Worm (Caenorhabditis elegans) whole organism, L4 larva: ENCODE data around the gene dyf-2.

Experiments used
- F26F4.8 ChIP-seq: fragments of 200-800 bp; sonication (Bioruptor generic); conservative IDR thresholded peaks from 2 replicates; pipeline ENCODE4 v1.3.6; 2022; ENCODE audit warnings: missing genetic modification characterization, missing compliant biosample characterization
- F44E2.7 ChIP-seq: fragments of 200-800 bp; sonication (Bioruptor generic); IDR thresholded peaks from 2 replicates; pipeline ENCODE4 v2.1.2; 2022; ENCODE audit warnings: missing genetic modification characterization, missing compliant biosample characterization
- F49E8.2 ChIP-seq: sonication (generic microtip); optimal IDR thresholded peaks from 2 replicates; lab custom pipeline; 2016; ENCODE audit warnings: missing compliant biosample characterization, mild to moderate bottlenecking, missing genetic modification characterization, borderline replicate concordance
- R02D3.7 ChIP-seq: fragments of 150-350 bp; sonication (generic microtip); optimal IDR thresholded peaks from 3 replicates; lab custom pipeline; 2014; ENCODE audit warnings: missing biosample characterization, missing genetic modification characterization
- T20F7.1 ChIP-seq: fragments of 200-800 bp; sonication (Bioruptor generic); optimal IDR thresholded peaks from 2 replicates; lab custom pipeline; 2018; ENCODE audit warnings: mild to moderate bottlenecking, missing genetic modification characterization, missing compliant biosample characterization
- T26A8.4 ChIP-seq: fragments of 200-800 bp; sonication (Bioruptor generic); IDR thresholded peaks from 2 replicates; pipeline ENCODE4 v1.3.6; 2022; ENCODE audit warnings: missing genetic modification characterization, missing compliant biosample characterization
- Y105C5A.15 ChIP-seq: fragments of 200-800 bp; sonication (Bioruptor generic); IDR thresholded peaks from 2 replicates; pipeline ENCODE4 v1.3.6; 2022; ENCODE audit warnings: missing genetic modification characterization, missing compliant biosample characterization
- Y48G9A.11 ChIP-seq: fragments of 200-800 bp; sonication (Bioruptor generic); IDR thresholded peaks from 2 replicates; pipeline ENCODE4 v1.3.6; 2022; ENCODE audit warnings: missing genetic modification reagents, missing genetic modification characterization, missing compliant biosample characterization
- ZK546.5 ChIP-seq, 2 experiments: sonication (generic microtip); optimal IDR thresholded peaks; 2 replicates each; lab custom pipeline; 2017; ENCODE audit warnings: missing biosample characterization in 2 of 2, missing genetic modification characterization in 2 of 2
- aly-2 ChIP-seq: sonication (generic microtip); optimal IDR thresholded peaks from 2 replicates; lab custom pipeline; 2018; ENCODE audit warnings: missing biosample characterization, missing genetic modification characterization
- ama-1 ChIP-seq: fragments of 150-350 bp; optimal IDR thresholded peaks from 2 replicates; lab custom pipeline; 2014; ENCODE audit warnings: inconsistent platforms, mixed read lengths
- ceh-20 ChIP-seq: fragments of 200-800 bp; sonication (Bioruptor generic); IDR thresholded peaks from 2 replicates; pipeline ENCODE4 v1.3.6; 2022; ENCODE audit warnings: missing genetic modification reagents, missing genetic modification characterization, missing compliant biosample characterization
- ceh-44 ChIP-seq: fragments of 200-800 bp; sonication (Bioruptor generic); IDR thresholded peaks from 2 replicates; pipeline ENCODE4 v1.3.6; 2022; ENCODE audit warnings: missing genetic modification reagents, missing genetic modification characterization, missing compliant biosample characterization
- daf-12 ChIP-seq: fragments of 150-350 bp; optimal IDR thresholded peaks from 2 replicates; lab custom pipeline; 2014; ENCODE audit warnings: missing biosample characterization, missing genetic modification reagents, missing genetic modification characterization
- dmd-9 ChIP-seq: fragments of 200-800 bp; sonication (Bioruptor generic); IDR thresholded peaks from 2 replicates; pipeline ENCODE4 v1.3.6; 2022; ENCODE audit warnings: missing genetic modification reagents, missing genetic modification characterization, missing compliant biosample characterization
- egl-27 ChIP-seq: sonication (generic microtip); optimal IDR thresholded peaks from 3 replicates; lab custom pipeline; 2017; ENCODE audit warnings: missing biosample characterization, missing genetic modification reagents, missing genetic modification characterization
- gei-8 ChIP-seq: fragments of 200-800 bp; sonication (Bioruptor generic); optimal IDR thresholded peaks from 2 replicates; lab custom pipeline; 2018; ENCODE audit warnings: mild to moderate bottlenecking, missing genetic modification characterization, missing compliant biosample characterization
- hif-1 ChIP-seq, 2 experiments: sonication (generic microtip); optimal IDR thresholded peaks; 2 replicates each; lab custom pipeline; 2016 to 2017; ENCODE audit warnings: missing compliant biosample characterization in 2 of 2, missing genetic modification characterization in 2 of 2, missing genetic modification reagents in 2 of 2, missing genotype in 2 of 2, mild to moderate bottlenecking in 1 of 2
- hlh-11 ChIP-seq: fragments of 200-800 bp; sonication (Bioruptor generic); optimal IDR thresholded peaks from 2 replicates; lab custom pipeline; 2018; ENCODE audit warnings: mild to moderate bottlenecking, missing genetic modification characterization, missing compliant biosample characterization
- hlh-30 ChIP-seq: sonication (generic microtip); optimal IDR thresholded peaks from 2 replicates; lab custom pipeline; 2017; ENCODE audit warnings: antibody characterized with exemption, mild to moderate bottlenecking, missing genetic modification characterization, missing compliant biosample characterization; ENCODE audit not compliant: insufficient read depth
- hmg-1.1 ChIP-seq: fragments of 200-800 bp; sonication (Bioruptor generic); IDR thresholded peaks from 2 replicates; pipeline ENCODE4 v1.3.6; 2022; ENCODE audit warnings: missing genetic modification reagents, missing genetic modification characterization, missing compliant biosample characterization
- jun-1 ChIP-seq: fragments of 150-350 bp; optimal IDR thresholded peaks from 2 replicates; lab custom pipeline; 2014; ENCODE audit warnings: missing biosample characterization, missing genetic modification reagents, missing genetic modification characterization
- lim-7 ChIP-seq: fragments of 200-800 bp; sonication (Bioruptor generic); IDR thresholded peaks from 2 replicates; pipeline ENCODE4 v1.3.6; 2022; ENCODE audit warnings: missing genetic modification characterization, missing compliant biosample characterization
- lin-15B ChIP-seq: fragments of 150-350 bp; sonication (generic microtip); optimal IDR thresholded peaks from 3 replicates; lab custom pipeline; 2014; ENCODE audit warnings: missing biosample characterization, missing genetic modification characterization
- lin-38 ChIP-seq: fragments of 200-800 bp; sonication (Bioruptor generic); IDR thresholded peaks from 2 replicates; pipeline ENCODE4 v1.3.6; 2022; ENCODE audit warnings: missing genetic modification reagents, missing genetic modification characterization, missing compliant biosample characterization
- lin-39 ChIP-seq: fragments of 150-350 bp; optimal IDR thresholded peaks from 2 replicates; lab custom pipeline; 2014; ENCODE audit warnings: missing biosample characterization, missing genetic modification reagents, missing genetic modification characterization
- madf-5 ChIP-seq, 2 experiments: fragments of 200-800 bp; sonication (Bioruptor generic); IDR thresholded peaks; 2 replicates each; pipeline ENCODE4 v1.3.6; 2022; ENCODE audit warnings: missing compliant biosample characterization in 2 of 2, missing genetic modification characterization in 2 of 2
- mdt-29 ChIP-seq: fragments of 200-800 bp; sonication (Bioruptor generic); IDR thresholded peaks from 2 replicates; pipeline ENCODE4 v1.3.6; 2022; ENCODE audit warnings: missing genetic modification reagents, missing genetic modification characterization, missing compliant biosample characterization
- mes-2 ChIP-seq: sonication (generic microtip); optimal IDR thresholded peaks from 2 replicates; lab custom pipeline; 2016; ENCODE audit warnings: missing genotype, mild to moderate bottlenecking, missing genetic modification characterization, missing compliant biosample characterization; ENCODE audit not compliant: poor library complexity, severe bottlenecking
- mxl-3 ChIP-seq: fragments of 200-800 bp; sonication (Bioruptor generic); optimal IDR thresholded peaks from 2 replicates; lab custom pipeline; 2018; ENCODE audit warnings: mild to moderate bottlenecking, missing genetic modification characterization, missing compliant biosample characterization
- nhr-10 ChIP-seq: fragments of 150-350 bp; optimal IDR thresholded peaks from 2 replicates; lab custom pipeline; 2014; ENCODE audit warnings: missing biosample characterization, missing genetic modification characterization
- nhr-102 ChIP-seq: sonication (generic microtip); optimal IDR thresholded peaks from 2 replicates; lab custom pipeline; 2016; ENCODE audit warnings: mild to moderate bottlenecking, missing genetic modification characterization, moderate library complexity, missing compliant biosample characterization
- nhr-111 ChIP-seq: fragments of 200-800 bp; sonication (Bioruptor generic); optimal IDR thresholded peaks from 2 replicates; lab custom pipeline; 2018; ENCODE audit warnings: mild to moderate bottlenecking, missing genetic modification characterization, missing compliant biosample characterization
- nhr-25 ChIP-seq: sonication (generic microtip); optimal IDR thresholded peaks from 2 replicates; lab custom pipeline; 2017; ENCODE audit warnings: missing genetic modification characterization, mild to moderate bottlenecking, missing compliant biosample characterization, antibody characterized with exemption, moderate library complexity, borderline replicate concordance; ENCODE audit not compliant: insufficient read depth
- nhr-28 ChIP-seq: fragments of 150-350 bp; optimal IDR thresholded peaks from 2 replicates; lab custom pipeline; 2014; ENCODE audit warnings: missing biosample characterization, missing genetic modification characterization
- nhr-41 ChIP-seq: fragments of 200-800 bp; sonication (Bioruptor generic); IDR thresholded peaks from 2 replicates; pipeline ENCODE4 v1.3.6; 2022; ENCODE audit warnings: missing genetic modification reagents, missing genetic modification characterization, missing compliant biosample characterization
- nhr-6 ChIP-seq: fragments of 150-350 bp; optimal IDR thresholded peaks from 2 replicates; lab custom pipeline; 2014; ENCODE audit warnings: missing biosample characterization, missing genetic modification characterization
- nhr-76 ChIP-seq: fragments of 150-350 bp; optimal IDR thresholded peaks from 2 replicates; lab custom pipeline; 2014; ENCODE audit warnings: missing biosample characterization, missing genetic modification characterization
- nhr-77 ChIP-seq: fragments of 150-350 bp; optimal IDR thresholded peaks from 2 replicates; lab custom pipeline; 2014; ENCODE audit warnings: missing biosample characterization, missing genetic modification characterization
- rbr-2 ChIP-seq: sonication (generic microtip); optimal IDR thresholded peaks from 2 replicates; lab custom pipeline; 2016; ENCODE audit warnings: missing genotype, missing genetic modification characterization, missing compliant biosample characterization
- sdz-12 ChIP-seq: fragments of 200-800 bp; sonication (Bioruptor generic); optimal IDR thresholded peaks from 2 replicates; lab custom pipeline; 2018; ENCODE audit warnings: mild to moderate bottlenecking, missing genetic modification characterization, missing compliant biosample characterization
- set-16 ChIP-seq: fragments of 200-800 bp; sonication (Bioruptor generic); IDR thresholded peaks from 2 replicates; pipeline ENCODE4 v1.3.6; 2022; ENCODE audit warnings: missing genetic modification reagents, missing genetic modification characterization, missing compliant biosample characterization
- spr-3 ChIP-seq: fragments of 200-800 bp; sonication (Bioruptor generic); optimal IDR thresholded peaks from 2 replicates; lab custom pipeline; 2018; ENCODE audit warnings: mild to moderate bottlenecking, missing genetic modification characterization, missing compliant biosample characterization
- tag-97 ChIP-seq: fragments of 200-800 bp; sonication (Bioruptor generic); IDR thresholded peaks from 2 replicates; pipeline ENCODE4 v1.3.6; 2022; ENCODE audit warnings: missing genetic modification characterization, missing compliant biosample characterization
- tra-1 ChIP-seq: fragments of 200-800 bp; sonication (Bioruptor generic); IDR thresholded peaks from 2 replicates; pipeline ENCODE4 v1.3.6; 2022; ENCODE audit warnings: missing genetic modification reagents, missing genetic modification characterization, missing compliant biosample characterization
- unc-62 ChIP-seq, 3 experiments: fragments of 150-350 bp in 1 of 3; sonication (generic microtip); optimal IDR thresholded peaks in 2 of 3; peaks in 1 of 3; 1 replicate in 1 of 3; 2 replicates in 2 of 3; lab custom pipeline; 2014 to 2017; ENCODE audit warnings: missing biosample characterization in 3 of 3, missing genetic modification characterization in 3 of 3, missing genetic modification reagents in 3 of 3, missing genotype in 1 of 3
- zag-1 ChIP-seq: fragments of 150-350 bp; optimal IDR thresholded peaks from 2 replicates; lab custom pipeline; 2014; ENCODE audit warnings: missing biosample characterization, missing genetic modification characterization
- zip-2 ChIP-seq: fragments of 150-350 bp; optimal IDR thresholded peaks from 2 replicates; lab custom pipeline; 2014; ENCODE audit warnings: missing biosample characterization, missing genetic modification characterization
- ztf-11 ChIP-seq: fragments of 150-350 bp; optimal IDR thresholded peaks from 2 replicates; lab custom pipeline; 2014; ENCODE audit warnings: missing biosample characterization, missing genetic modification characterization
- ztf-7 ChIP-seq: fragments of 150-350 bp; optimal IDR thresholded peaks from 2 replicates; lab custom pipeline; 2014; ENCODE audit warnings: missing biosample characterization, missing genetic modification characterization

The dyf-2 gene

DNA sequence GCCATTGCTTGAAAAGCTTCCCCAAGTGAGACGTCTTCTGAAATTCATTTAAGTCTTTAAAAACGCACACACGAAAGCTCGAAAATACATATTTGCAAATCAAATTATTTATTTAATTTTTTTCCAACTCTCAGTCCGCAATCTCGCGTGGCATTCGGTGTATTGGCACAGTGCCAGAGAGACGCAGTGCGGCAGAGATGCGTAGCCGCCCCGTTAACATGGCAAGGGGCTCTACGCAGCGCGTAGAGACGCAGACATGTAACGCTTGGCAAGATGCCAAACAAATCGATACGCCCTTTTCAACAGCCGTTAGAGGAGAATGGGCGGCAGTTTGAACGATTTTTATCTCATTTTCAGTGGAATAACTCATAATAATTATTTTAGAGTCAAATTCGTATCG lies 42.7 kb downstream of the dyf-2 start, which contains the start of the genes drr-2 and set-16 (continued):
- TF ChIP-seq daf-12 (tag; lab: Kevin White, UChicago): no peak
- peak; percentile 85 for TF ChIP-seq set-16 (GFP tag; lab: Robert Waterston, UW)
- TF ChIP-seq zip-2 (tag; lab: Kevin White, UChicago): peak; percentile 83
- TF ChIP-seq spr-3 (GFP tag; lab: Kevin White, UChicago): peak; percentile 97
- TF ChIP-seq rbr-2 (tag; lab: Kevin White, UChicago): peak; percentile 98
- peak; percentile 96 for TF ChIP-seq mxl-3 (GFP tag; lab: Kevin White, UChicago)
- TF ChIP-seq nhr-102: peak; percentile 99
- TF ChIP-seq nhr-111 (GFP tag; lab: Kevin White, UChicago): no peak
- TF ChIP-seq ztf-7 (tag; lab: Kevin White, UChicago): peak; percentile 89
- peak; percentile 96 for TF ChIP-seq lin-38 (GFP tag; lab: Robert Waterston, UW)
- peak; percentile 100 for TF ChIP-seq hlh-11 (tag; lab: Kevin White, UChicago)
- TF ChIP-seq Y105C5A.15: peak; percentile 66; the same call in 1 of the 2 replicates
- no peak for TF ChIP-seq lin-39 (tag; lab: Kevin White, UChicago)
- no peak for TF ChIP-seq F26F4.8 (GFP tag; lab: Robert Waterston, UW)
- TF ChIP-seq mdt-29 (GFP tag; lab: Robert Waterston, UW): peak; percentile 98
- peak; percentile 96 for TF ChIP-seq mes-2
- TF ChIP-seq ceh-44: 0 out of 2 replicates have a peak, but pooled peaks have one; percentile 41
- peak; percentile 12 for TF ChIP-seq sdz-12 (GFP tag; lab: Kevin White, UChicago)
- peak; percentile 20 for TF ChIP-seq ztf-11 (tag; lab: Kevin White, UChicago)
- peak in 1 of 2 experiments; percentile 86 for TF ChIP-seq ZK546.5 (tag; optimal IDR thresholded peaks at IDR 0.05; lab: Kevin White, UChicago)
- peak in 1 of 2 experiments; percentile 98 for TF ChIP-seq unc-62 (GFP tag; optimal IDR thresholded peaks at IDR 0.05 in 1 of 2; lab: Kevin White, UChicago)
- TF ChIP-seq unc-62 (tag; optimal IDR thresholded peaks at IDR 0.05; lab: Kevin White, UChicago): no peak
- peak; percentile 77 for TF ChIP-seq nhr-76 (tag; lab: Kevin White, UChicago)
- peak; percentile 97 for TF ChIP-seq nhr-28
- peak; percentile 99 for TF ChIP-seq nhr-6 (tag; lab: Kevin White, UChicago)
- TF ChIP-seq nhr-77 (tag; lab: Kevin White, UChicago): peak; percentile 98
- peak; percentile 61; the same call in 1 of the 2 replicates for TF ChIP-seq lim-7 (GFP tag; lab: Robert Waterston, UW)
- peak; percentile 69 for TF ChIP-seq zag-1 (tag; lab: Kevin White, UChicago)
- TF ChIP-seq aly-2 (tag; lab: Kevin White, UChicago): no peak
- peak; percentile 87 for TF ChIP-seq gei-8 (GFP tag; lab: Kevin White, UChicago)
- peak; percentile 99 for TF ChIP-seq ceh-20 (GFP tag; lab: Robert Waterston, UW)
- peak; percentile 96 for TF ChIP-seq jun-1
- TF ChIP-seq ama-1: peak; percentile 45
- peak; percentile 98 for TF ChIP-seq tra-1 (GFP tag; lab: Robert Waterston, UW)
- peak; percentile 44 to 84; a peak in 1 of 4 replicates for TF ChIP-seq madf-5 (GFP tag; IDR thresholded peaks at IDR 0.05; lab: Robert Waterston, UW)
- TF ChIP-seq hmg-1.1 (GFP tag; lab: Robert Waterston, UW): peak; percentile 99
- TF ChIP-seq F44E2.7: peak; percentile 96
- TF ChIP-seq T26A8.4 (GFP tag; lab: Robert Waterston, UW): peak; percentile 99
- TF ChIP-seq egl-27 (tag; lab: Kevin White, UChicago): peak; percentile 55
- peak; percentile 98 for TF ChIP-seq dmd-9
- peak; percentile 89 for TF ChIP-seq Y48G9A.11
- peak; percentile 94 for TF ChIP-seq nhr-10 (tag; lab: Kevin White, UChicago)
- peak; percentile 98 for TF ChIP-seq F49E8.2 (tag; lab: Kevin White, UChicago)
- peak; percentile 87 to 93 for TF ChIP-seq hif-1 (tag; optimal IDR thresholded peaks at IDR 0.05; lab: Kevin White, UChicago)
- no peak for TF ChIP-seq T20F7.1
- TF ChIP-seq lin-15B (tag; lab: Kevin White, UChicago): peak; percentile 95
- TF ChIP-seq tag-97 (GFP tag; lab: Robert Waterston, UW): 0 out of 2 replicates have a peak, but pooled peaks have one; percentile 71
- TF ChIP-seq nhr-41 (GFP tag; lab: Robert Waterston, UW): peak; percentile 81
- TF ChIP-seq hlh-30: peak; percentile 92
- peak; percentile 3 for TF ChIP-seq R02D3.7
- peak; percentile 98 for TF ChIP-seq nhr-25 (tag; lab: Kevin White, UChicago)
